Worm (Caenorhabditis elegans) whole organism, L1 larva: ENCODE data around the gene mff-1.

ENCODE experiments used
- C04F5.9 ChIP-seq: sonication (generic microtip); optimal IDR thresholded peaks from 2 replicates; lab custom pipeline; 2016; ENCODE audit warnings: missing genetic modification characterization, missing compliant biosample characterization
- F16B12.6 ChIP-seq: fragments of 150-350 bp; optimal IDR thresholded peaks from 2 replicates; lab custom pipeline; 2014; ENCODE audit warnings: missing biosample characterization, missing genetic modification characterization
- Y116A8C.19 ChIP-seq: sonication (generic microtip); optimal IDR thresholded peaks from 2 replicates; lab custom pipeline; 2016; ENCODE audit warnings: missing compliant biosample characterization, missing genetic modification characterization, borderline replicate concordance
- ama-1 ChIP-seq: fragments of 150-350 bp; optimal IDR thresholded peaks from 2 replicates; lab custom pipeline; 2014
- blmp-1 ChIP-seq: fragments of 150-350 bp; optimal IDR thresholded peaks from 2 replicates; lab custom pipeline; 2014; ENCODE audit warnings: missing biosample characterization, missing genetic modification characterization
- ceh-63 ChIP-seq: fragments of 200-800 bp; sonication (Bioruptor generic); optimal IDR thresholded peaks from 2 replicates; lab custom pipeline; 2018; ENCODE audit warnings: mild to moderate bottlenecking, missing genetic modification characterization, missing compliant biosample characterization
- efl-1 ChIP-seq, 4 experiments: fragments of 150-350 bp; optimal IDR thresholded peaks in 3 of 4; peaks in 1 of 4; 1 replicate in 1 of 4; 2 replicates in 3 of 4; lab custom pipeline; 2014; ENCODE audit warnings: missing biosample characterization in 2 of 4, missing genetic modification characterization in 2 of 4, missing genetic modification reagents in 2 of 4
- egl-27 ChIP-seq, 2 experiments: fragments of 150-350 bp in 1 of 2; sonication (generic microtip); optimal IDR thresholded peaks; 3 replicates each; lab custom pipeline; 2017 to 2018; ENCODE audit warnings: missing biosample characterization in 2 of 2, missing genetic modification characterization in 2 of 2, missing genetic modification reagents in 2 of 2
- elt-2 ChIP-seq: sonication (generic microtip); optimal IDR thresholded peaks from 2 replicates; lab custom pipeline; 2016; ENCODE audit warnings: missing genetic modification characterization, mild to moderate bottlenecking, inconsistent platforms, missing compliant biosample characterization, missing genetic modification reagents
- fkh-10 ChIP-seq: sonication (generic microtip); optimal IDR thresholded peaks from 2 replicates; lab custom pipeline; 2017; ENCODE audit warnings: missing biosample characterization, missing genetic modification reagents, missing genetic modification characterization
- fkh-8 ChIP-seq: sonication (generic microtip); optimal IDR thresholded peaks from 2 replicates; lab custom pipeline; 2016; ENCODE audit warnings: mild to moderate bottlenecking, missing genetic modification characterization, missing compliant biosample characterization
- grh-1 ChIP-seq: fragments of 200-800 bp; sonication (Bioruptor generic); IDR thresholded peaks from 2 replicates; pipeline ENCODE4 v1.3.6; 2022; ENCODE audit warnings: missing genetic modification reagents, missing genetic modification characterization, missing compliant biosample characterization
- hlh-17 ChIP-seq: fragments of 200-800 bp; sonication (Bioruptor generic); optimal IDR thresholded peaks from 2 replicates; lab custom pipeline; 2018; ENCODE audit warnings: missing genetic modification characterization, mild to moderate bottlenecking, missing compliant biosample characterization, moderate library complexity, borderline replicate concordance
- hpl-2 ChIP-seq: fragments of 150-350 bp; optimal IDR thresholded peaks from 2 replicates; lab custom pipeline; 2014; ENCODE audit warnings: missing biosample characterization, missing genetic modification reagents, missing genetic modification characterization
- jun-1 ChIP-seq: fragments of 150-350 bp; optimal IDR thresholded peaks from 2 replicates; lab custom pipeline; 2014; ENCODE audit warnings: missing biosample characterization, missing genetic modification reagents, missing genetic modification characterization
- lin-14 ChIP-seq: fragments of 200-800 bp; sonication (Bioruptor generic); optimal IDR thresholded peaks from 2 replicates; lab custom pipeline; 2018; ENCODE audit warnings: mild to moderate bottlenecking, missing genetic modification characterization, moderate library complexity, missing compliant biosample characterization
- lin-39 ChIP-seq: fragments of 150-350 bp; optimal IDR thresholded peaks from 2 replicates; lab custom pipeline; 2014; ENCODE audit warnings: missing biosample characterization, missing genetic modification reagents, missing genetic modification characterization
- mab-9 ChIP-seq: fragments of 200-800 bp; sonication (Bioruptor generic); IDR thresholded peaks from 2 replicates; pipeline ENCODE4 v1.3.6; 2022; ENCODE audit warnings: missing genetic modification reagents, missing genetic modification characterization, missing compliant biosample characterization
- mdl-1 ChIP-seq, 2 experiments: fragments of 150-350 bp; optimal IDR thresholded peaks; 2 replicates each; lab custom pipeline; 2014 to 2017; ENCODE audit warnings: missing biosample characterization in 2 of 2, missing genetic modification characterization in 2 of 2, inconsistent platforms in 1 of 2
- mef-2 ChIP-seq: fragments of 150-350 bp; optimal IDR thresholded peaks from 2 replicates; lab custom pipeline; 2014; ENCODE audit warnings: missing biosample characterization, missing genetic modification characterization
- nhr-11 ChIP-seq: fragments of 150-350 bp; optimal IDR thresholded peaks from 2 replicates; lab custom pipeline; 2014; ENCODE audit warnings: missing biosample characterization, missing genetic modification characterization
- nhr-19 ChIP-seq: fragments of 200-800 bp; sonication (Bioruptor generic); conservative IDR thresholded peaks from 2 replicates; pipeline ENCODE4 v1.3.6; 2022; ENCODE audit warnings: missing genetic modification characterization, missing compliant biosample characterization
- nhr-28 ChIP-seq: fragments of 150-350 bp; optimal IDR thresholded peaks from 2 replicates; lab custom pipeline; 2014; ENCODE audit warnings: missing biosample characterization, missing genetic modification characterization
- nhr-47 ChIP-seq: sonication (generic microtip); optimal IDR thresholded peaks from 2 replicates; lab custom pipeline; 2016; ENCODE audit warnings: mild to moderate bottlenecking, missing genetic modification characterization, moderate library complexity, missing compliant biosample characterization
- nhr-71 ChIP-seq: sonication (generic microtip); optimal IDR thresholded peaks from 2 replicates; lab custom pipeline; 2016; ENCODE audit warnings: mild to moderate bottlenecking, missing genetic modification characterization, moderate library complexity, missing compliant biosample characterization
- nhr-84 ChIP-seq: sonication (generic microtip); optimal IDR thresholded peaks from 2 replicates; lab custom pipeline; 2017; ENCODE audit warnings: missing biosample characterization, missing genetic modification characterization
- nhr-85 ChIP-seq: sonication (generic microtip); peaks from one replicate; lab custom pipeline; 2016; ENCODE audit warnings: missing genetic modification characterization, inconsistent platforms, missing compliant biosample characterization
- nhr-90 ChIP-seq: sonication (generic microtip); optimal IDR thresholded peaks from 2 replicates; lab custom pipeline; 2016; ENCODE audit warnings: mild to moderate bottlenecking, missing genetic modification characterization, missing compliant biosample characterization; ENCODE audit not compliant: poor library complexity
- rnt-1 ChIP-seq: sonication (generic microtip); optimal IDR thresholded peaks from 2 replicates; lab custom pipeline; 2016; ENCODE audit warnings: mild to moderate bottlenecking, missing genetic modification characterization, moderate library complexity, missing compliant biosample characterization
- skn-1 ChIP-seq: fragments of 150-350 bp; optimal IDR thresholded peaks from 2 replicates; lab custom pipeline; 2014; ENCODE audit warnings: missing biosample characterization, missing genetic modification characterization
- snpc-4 ChIP-seq: fragments of 150-350 bp; optimal IDR thresholded peaks from 2 replicates; lab custom pipeline; 2014; ENCODE audit warnings: missing biosample characterization, missing genetic modification characterization
- snu-23 ChIP-seq: sonication (generic microtip); optimal IDR thresholded peaks from 2 replicates; lab custom pipeline; 2016; ENCODE audit warnings: missing genetic modification characterization, missing compliant biosample characterization
- sox-4 ChIP-seq: sonication (generic microtip); optimal IDR thresholded peaks from 2 replicates; lab custom pipeline; 2016; ENCODE audit warnings: missing genetic modification characterization, missing compliant biosample characterization
- tbx-2 ChIP-seq: sonication (generic microtip); optimal IDR thresholded peaks from 2 replicates; lab custom pipeline; 2016; ENCODE audit warnings: missing genetic modification characterization, missing compliant biosample characterization
- unc-62 ChIP-seq: fragments of 150-350 bp; optimal IDR thresholded peaks from 2 replicates; lab custom pipeline; 2014; ENCODE audit warnings: missing biosample characterization, missing genetic modification reagents, missing genetic modification characterization
- unc-86 ChIP-seq: sonication (generic microtip); optimal IDR thresholded peaks from 2 replicates; lab custom pipeline; 2016; ENCODE audit warnings: missing genetic modification characterization, missing compliant biosample characterization
- vab-15 ChIP-seq: sonication (generic microtip); optimal IDR thresholded peaks from 2 replicates; lab custom pipeline; 2017; ENCODE audit warnings: missing genotype, mild to moderate bottlenecking, missing genetic modification characterization, missing compliant biosample characterization
- xbp-1 ChIP-seq: sonication (generic microtip); optimal IDR thresholded peaks from 2 replicates; lab custom pipeline; 2016; ENCODE audit warnings: missing genetic modification characterization, missing compliant biosample characterization

mff-1 gene

DNA sequence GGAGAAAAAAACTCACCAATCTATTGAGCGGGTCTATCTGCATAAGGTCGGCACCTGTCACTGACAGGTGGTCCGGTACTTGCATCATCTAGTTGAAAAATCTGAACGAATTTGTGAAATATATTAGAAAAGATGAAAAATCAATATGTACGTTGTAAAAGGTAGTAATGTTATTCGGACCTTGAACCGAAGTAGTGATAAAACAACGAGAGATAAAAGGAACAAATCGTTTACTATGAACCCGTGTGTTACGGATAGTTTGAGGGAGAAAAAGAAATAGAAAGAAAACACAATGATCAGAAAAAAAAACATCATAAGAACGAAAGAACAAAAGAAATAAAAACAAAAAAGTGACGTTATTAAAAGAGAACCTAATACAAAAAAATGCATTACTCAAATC lies at the start of gene mff-1:
Gene mff-1 (minus strand): TSS at position 101 of the 400 bp plus-strand sequence.
- TF ChIP-seq nhr-85 (tag; lab: Kevin White, UChicago), result peak; percentile 17
- TF ChIP-seq nhr-71, result peak; percentile 6
- TF ChIP-seq blmp-1 (tag; lab: Kevin White, UChicago), result no peak
- TF ChIP-seq, all 84 proteins: peak for 2

DNA sequence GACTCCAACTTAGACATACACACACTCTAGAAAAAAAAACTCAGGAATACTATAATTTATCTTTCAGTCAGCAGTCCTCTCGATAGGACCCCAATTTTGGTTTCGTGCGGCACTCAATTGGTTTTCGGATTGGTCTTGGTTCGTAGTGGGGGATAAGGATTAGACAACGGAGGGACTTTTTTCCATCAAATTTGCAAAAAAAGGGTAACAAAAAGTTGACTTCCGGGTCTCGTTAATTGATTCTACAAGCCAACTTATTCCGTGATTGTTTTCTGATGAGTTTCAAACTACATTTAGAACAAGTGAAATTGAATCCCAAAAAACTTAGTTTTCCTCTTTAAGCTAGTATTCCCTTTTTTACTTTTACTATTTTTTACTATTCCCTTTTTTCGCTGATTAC lies 47.3 kb upstream of the mff-1 start:
- TF ChIP-seq lin-39 (no peak), elt-2 (tag; lab: Kevin White, UChicago) (no peak), skn-1 (no peak), Y116A8C.19 (tag; lab: Kevin White, UChicago) (no peak), mdl-1 (tag; optimal IDR thresholded peaks at IDR 0.05; lab: Kevin White, UChicago) (no peak), jun-1 (tag; lab: Kevin White, UChicago) (no peak), unc-62 (GFP tag; lab: Kevin White, UChicago) (no peak), mab-9 (no peak), tbx-2 (tag; lab: Kevin White, UChicago) (peak; percentile 53)

DNA sequence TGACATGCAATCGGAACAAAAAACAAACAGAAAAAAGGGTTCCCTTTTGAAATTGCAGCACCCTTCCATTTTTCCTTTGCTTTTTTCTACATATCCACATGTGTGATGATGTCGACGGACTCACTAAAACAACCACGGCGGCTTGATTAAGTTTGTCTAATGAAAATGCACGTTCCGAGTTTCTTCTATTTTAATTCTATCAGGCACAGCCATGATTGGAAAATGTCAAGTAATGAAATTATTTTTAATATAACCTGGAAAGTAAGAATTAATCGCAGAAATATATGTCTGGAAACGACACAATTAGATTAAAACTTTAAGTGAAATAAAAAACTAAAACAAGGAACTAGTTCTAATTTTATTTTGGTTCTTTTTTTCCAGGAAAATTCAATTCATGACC lies 46.8 kb upstream of the mff-1 start:
- no peak for TF ChIP-seq nhr-71
- TF ChIP-seq nhr-84, result no peak
- no peak for TF ChIP-seq ama-1 (lab: Kevin White, UChicago)
- no peak for TF ChIP-seq fkh-10 (GFP tag; lab: Kevin White, UChicago)
- no peak for TF ChIP-seq lin-39
- no peak for TF ChIP-seq egl-27 (tag; optimal IDR thresholded peaks at IDR 0.05; lab: Kevin White, UChicago)
- TF ChIP-seq unc-86, result no peak
- TF ChIP-seq nhr-28, result no peak
- peak; percentile 36 for TF ChIP-seq nhr-47
- TF ChIP-seq efl-1 (optimal IDR thresholded peaks at IDR 0.05; lab: Kevin White, UChicago), result no peak
- TF ChIP-seq efl-1 (GFP tag; optimal IDR thresholded peaks at IDR 0.05 in 1 of 2; lab: Kevin White, UChicago), result peak in 1 of 2 experiments; percentile 54
- TF ChIP-seq snu-23, result no peak
- TF ChIP-seq lin-14, result peak; percentile 5
- no peak for TF ChIP-seq nhr-19 (GFP tag; lab: Robert Waterston, UW)
- no peak for TF ChIP-seq nhr-90 (tag; lab: Kevin White, UChicago)
- no peak for TF ChIP-seq xbp-1
- no peak for TF ChIP-seq grh-1 (GFP tag; lab: Robert Waterston, UW)
- TF ChIP-seq rnt-1 (tag; lab: Kevin White, UChicago), result no peak
- TF ChIP-seq mab-9, result no peak
- no peak for TF ChIP-seq elt-2 (tag; lab: Kevin White, UChicago)
- no peak for TF ChIP-seq hpl-2 (GFP tag; lab: Kevin White, UChicago)
- TF ChIP-seq nhr-85 (tag; lab: Kevin White, UChicago), result no peak

DNA sequence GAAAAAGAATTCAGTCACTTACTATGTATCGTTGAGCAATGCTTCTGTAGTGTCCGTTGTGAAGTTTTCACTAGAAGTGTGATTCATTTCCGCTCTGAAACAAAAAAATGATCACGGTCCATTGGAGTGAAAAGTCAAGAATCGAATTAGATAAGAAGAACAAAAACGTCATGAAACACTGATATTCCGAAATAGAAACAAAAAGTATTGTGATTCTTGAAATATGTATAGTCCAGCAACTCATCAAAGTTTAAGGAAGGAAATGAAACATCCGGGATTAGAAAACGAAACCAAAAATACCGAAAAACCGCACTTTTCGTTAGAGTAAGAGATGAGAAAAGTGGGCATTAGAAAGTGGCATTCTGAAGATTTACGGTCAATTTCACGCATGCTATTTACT lies 45.6 kb upstream of the mff-1 start, which contains the start of gene npr-10:
Gene npr-10 (minus strand): TSS at position 101 of the 400 bp plus-strand sequence.
- TF ChIP-seq sox-4 (tag; lab: Kevin White, UChicago) (peak; percentile 14), fkh-8 (tag; lab: Kevin White, UChicago) (peak; percentile 45), xbp-1 (no peak), hlh-17 (no peak), mef-2 (tag; lab: Kevin White, UChicago) (no peak), ceh-63 (no peak), nhr-47 (peak; percentile 2), C04F5.9 (tag; lab: Kevin White, UChicago) (no peak), nhr-11 (tag; lab: Kevin White, UChicago) (no peak), F16B12.6 (tag; lab: Kevin White, UChicago) (no peak), vab-15 (tag; lab: Kevin White, UChicago) (no peak), nhr-71 (peak; percentile 15), snpc-4 (no peak)
